Worm (Caenorhabditis elegans) whole organism, L4 larva: ENCODE measurements around the gene pmt-2.

Source experiments
- D1046.2 ChIP-seq: fragments of 200-800 bp; sonication (Bioruptor generic); IDR thresholded peaks from 2 replicates; pipeline ENCODE4 v1.3.6; 2022; ENCODE audit warnings: missing genetic modification characterization, missing compliant biosample characterization
- F37D6.2 ChIP-seq: sonication (generic microtip); optimal IDR thresholded peaks from 2 replicates; lab custom pipeline; 2016; ENCODE audit warnings: mild to moderate bottlenecking, missing genetic modification characterization, missing compliant biosample characterization
- F44E2.7 ChIP-seq: fragments of 200-800 bp; sonication (Bioruptor generic); IDR thresholded peaks from 2 replicates; pipeline ENCODE4 v2.1.2; 2022; ENCODE audit warnings: missing genetic modification characterization, missing compliant biosample characterization
- Y48G9A.11 ChIP-seq: fragments of 200-800 bp; sonication (Bioruptor generic); IDR thresholded peaks from 2 replicates; pipeline ENCODE4 v1.3.6; 2022; ENCODE audit warnings: missing genetic modification reagents, missing genetic modification characterization, missing compliant biosample characterization
- ZK337.2 ChIP-seq: fragments of 200-800 bp; sonication (Bioruptor generic); IDR thresholded peaks from 2 replicates; pipeline ENCODE4 v1.3.6; 2022; ENCODE audit warnings: missing genetic modification reagents, missing genetic modification characterization, missing compliant biosample characterization
- ZK546.5 ChIP-seq, 2 experiments: sonication (generic microtip); optimal IDR thresholded peaks; 2 replicates each; lab custom pipeline; 2017; ENCODE audit warnings: missing biosample characterization in 2 of 2, missing genetic modification characterization in 2 of 2
- aha-1 ChIP-seq: fragments of 150-350 bp; peaks from one replicate; lab custom pipeline; 2014; ENCODE audit warnings: missing biosample characterization, missing genetic modification characterization
- arid-1 ChIP-seq: fragments of 200-800 bp; sonication (Bioruptor generic); conservative IDR thresholded peaks from 2 replicates; pipeline ENCODE4 v1.3.6; 2022; ENCODE audit warnings: missing genetic modification reagents, missing genetic modification characterization, missing compliant biosample characterization
- ceh-20 ChIP-seq: fragments of 200-800 bp; sonication (Bioruptor generic); IDR thresholded peaks from 2 replicates; pipeline ENCODE4 v1.3.6; 2022; ENCODE audit warnings: missing genetic modification reagents, missing genetic modification characterization, missing compliant biosample characterization
- ceh-32 ChIP-seq: sonication (generic microtip); optimal IDR thresholded peaks from 2 replicates; lab custom pipeline; 2016; ENCODE audit warnings: mild to moderate bottlenecking, missing genetic modification characterization, missing compliant biosample characterization; ENCODE audit not compliant: poor library complexity
- ces-1 ChIP-seq: fragments of 150-350 bp; sonication (generic microtip); optimal IDR thresholded peaks from 4 replicates; lab custom pipeline; 2014; ENCODE audit warnings: missing biosample characterization, missing genetic modification reagents, missing genetic modification characterization
- cey-2 ChIP-seq: sonication (generic microtip); optimal IDR thresholded peaks from 3 replicates; lab custom pipeline; 2017; ENCODE audit warnings: missing genetic modification characterization, mild to moderate bottlenecking, missing compliant biosample characterization, antibody characterized with exemption, borderline replicate concordance; ENCODE audit not compliant: insufficient read depth
- daf-16 ChIP-seq, 3 experiments: sonication (generic microtip); optimal IDR thresholded peaks; 2 replicates each; lab custom pipeline; 2016 to 2017; ENCODE audit warnings: missing genetic modification characterization in 3 of 3, missing genetic modification reagents in 3 of 3, mild to moderate bottlenecking in 2 of 3, missing compliant biosample characterization in 2 of 3, missing biosample characterization in 1 of 3, moderate library complexity in 1 of 3
- dpl-1 ChIP-seq: fragments of 150-350 bp; optimal IDR thresholded peaks from 2 replicates; lab custom pipeline; 2014; ENCODE audit warnings: missing biosample characterization, missing genetic modification reagents, missing genetic modification characterization
- duxl-1 ChIP-seq: sonication (generic microtip); optimal IDR thresholded peaks from 2 replicates; lab custom pipeline; 2016; ENCODE audit warnings: mild to moderate bottlenecking, missing genetic modification characterization, moderate library complexity, missing compliant biosample characterization; ENCODE audit not compliant: poor library complexity
- dve-1 ChIP-seq: sonication (generic microtip); optimal IDR thresholded peaks from 2 replicates; lab custom pipeline; 2017; ENCODE audit warnings: antibody characterized with exemption, mild to moderate bottlenecking, missing genetic modification characterization, missing compliant biosample characterization; ENCODE audit not compliant: insufficient read depth
- egl-27 ChIP-seq: sonication (generic microtip); optimal IDR thresholded peaks from 3 replicates; lab custom pipeline; 2017; ENCODE audit warnings: missing biosample characterization, missing genetic modification reagents, missing genetic modification characterization
- hlh-30 ChIP-seq: sonication (generic microtip); optimal IDR thresholded peaks from 2 replicates; lab custom pipeline; 2017; ENCODE audit warnings: antibody characterized with exemption, mild to moderate bottlenecking, missing genetic modification characterization, missing compliant biosample characterization; ENCODE audit not compliant: insufficient read depth
- jun-1 ChIP-seq: fragments of 150-350 bp; optimal IDR thresholded peaks from 2 replicates; lab custom pipeline; 2014; ENCODE audit warnings: missing biosample characterization, missing genetic modification reagents, missing genetic modification characterization
- lin-38 ChIP-seq: fragments of 200-800 bp; sonication (Bioruptor generic); IDR thresholded peaks from 2 replicates; pipeline ENCODE4 v1.3.6; 2022; ENCODE audit warnings: missing genetic modification reagents, missing genetic modification characterization, missing compliant biosample characterization
- lsy-2 ChIP-seq, 2 experiments: fragments of 150-350 bp in 1 of 2; sonication (generic microtip) in 1 of 2; optimal IDR thresholded peaks; 2 replicates each; lab custom pipeline; 2014 to 2017; ENCODE audit warnings: missing biosample characterization in 2 of 2, missing genetic modification characterization in 2 of 2
- mdl-1 ChIP-seq, 2 experiments: fragments of 150-350 bp in 1 of 2; sonication (generic microtip) in 1 of 2; optimal IDR thresholded peaks; 2 replicates each; lab custom pipeline; 2014 to 2017; ENCODE audit warnings: missing biosample characterization in 2 of 2, missing genetic modification characterization in 2 of 2
- mxl-2 ChIP-seq: fragments of 200-800 bp; sonication (Bioruptor generic); conservative IDR thresholded peaks from 2 replicates; pipeline ENCODE4 v1.3.6; 2022; ENCODE audit warnings: missing genetic modification reagents, missing genetic modification characterization, missing compliant biosample characterization
- mxl-3 ChIP-seq: fragments of 200-800 bp; sonication (Bioruptor generic); optimal IDR thresholded peaks from 2 replicates; lab custom pipeline; 2018; ENCODE audit warnings: mild to moderate bottlenecking, missing genetic modification characterization, missing compliant biosample characterization
- nhr-102 ChIP-seq: sonication (generic microtip); optimal IDR thresholded peaks from 2 replicates; lab custom pipeline; 2016; ENCODE audit warnings: mild to moderate bottlenecking, missing genetic modification characterization, moderate library complexity, missing compliant biosample characterization
- nhr-25 ChIP-seq: sonication (generic microtip); optimal IDR thresholded peaks from 2 replicates; lab custom pipeline; 2017; ENCODE audit warnings: missing genetic modification characterization, mild to moderate bottlenecking, missing compliant biosample characterization, antibody characterized with exemption, moderate library complexity, borderline replicate concordance; ENCODE audit not compliant: insufficient read depth
- nhr-28 ChIP-seq: fragments of 150-350 bp; optimal IDR thresholded peaks from 2 replicates; lab custom pipeline; 2014; ENCODE audit warnings: missing biosample characterization, missing genetic modification characterization
- nhr-77 ChIP-seq: fragments of 150-350 bp; optimal IDR thresholded peaks from 2 replicates; lab custom pipeline; 2014; ENCODE audit warnings: missing biosample characterization, missing genetic modification characterization
- pha-4 ChIP-seq, 2 experiments: fragments of 150-350 bp in 1 of 2; fragments of 200-800 bp in 1 of 2; sonication (Bioruptor generic) in 1 of 2; IDR thresholded peaks in 1 of 2; optimal IDR thresholded peaks in 1 of 2; 2 replicates each; pipeline versions ENCODE4 v1.3.6 to Lab custom; 2014 to 2022; ENCODE audit warnings: missing genetic modification characterization in 2 of 2, missing genetic modification reagents in 2 of 2, missing biosample characterization in 1 of 2, missing compliant biosample characterization in 1 of 2
- pqm-1 ChIP-seq: sonication (generic microtip); optimal IDR thresholded peaks from 2 replicates; lab custom pipeline; 2017; ENCODE audit warnings: missing biosample characterization, missing genetic modification characterization
- rbr-2 ChIP-seq: sonication (generic microtip); optimal IDR thresholded peaks from 2 replicates; lab custom pipeline; 2016; ENCODE audit warnings: missing genotype, missing genetic modification characterization, missing compliant biosample characterization
- sdz-12 ChIP-seq: fragments of 200-800 bp; sonication (Bioruptor generic); optimal IDR thresholded peaks from 2 replicates; lab custom pipeline; 2018; ENCODE audit warnings: mild to moderate bottlenecking, missing genetic modification characterization, missing compliant biosample characterization
- snpc-4 ChIP-seq: fragments of 150-350 bp; optimal IDR thresholded peaks from 2 replicates; lab custom pipeline; 2014; ENCODE audit warnings: missing biosample characterization, missing genetic modification characterization
- spr-3 ChIP-seq: fragments of 200-800 bp; sonication (Bioruptor generic); optimal IDR thresholded peaks from 2 replicates; lab custom pipeline; 2018; ENCODE audit warnings: mild to moderate bottlenecking, missing genetic modification characterization, missing compliant biosample characterization
- unc-39 ChIP-seq: sonication (generic microtip); optimal IDR thresholded peaks from 2 replicates; lab custom pipeline; 2017; ENCODE audit warnings: missing biosample characterization, missing genetic modification characterization
- vab-7 ChIP-seq: fragments of 200-800 bp; sonication (Bioruptor generic); IDR thresholded peaks from 2 replicates; pipeline ENCODE4 v1.3.6; 2022; ENCODE audit warnings: missing genetic modification reagents, missing genetic modification characterization, missing compliant biosample characterization
- ztf-11 ChIP-seq: fragments of 150-350 bp; optimal IDR thresholded peaks from 2 replicates; lab custom pipeline; 2014; ENCODE audit warnings: missing biosample characterization, missing genetic modification characterization
- ztf-7 ChIP-seq: fragments of 150-350 bp; optimal IDR thresholded peaks from 2 replicates; lab custom pipeline; 2014; ENCODE audit warnings: missing biosample characterization, missing genetic modification characterization

The pmt-2 gene

DNA sequence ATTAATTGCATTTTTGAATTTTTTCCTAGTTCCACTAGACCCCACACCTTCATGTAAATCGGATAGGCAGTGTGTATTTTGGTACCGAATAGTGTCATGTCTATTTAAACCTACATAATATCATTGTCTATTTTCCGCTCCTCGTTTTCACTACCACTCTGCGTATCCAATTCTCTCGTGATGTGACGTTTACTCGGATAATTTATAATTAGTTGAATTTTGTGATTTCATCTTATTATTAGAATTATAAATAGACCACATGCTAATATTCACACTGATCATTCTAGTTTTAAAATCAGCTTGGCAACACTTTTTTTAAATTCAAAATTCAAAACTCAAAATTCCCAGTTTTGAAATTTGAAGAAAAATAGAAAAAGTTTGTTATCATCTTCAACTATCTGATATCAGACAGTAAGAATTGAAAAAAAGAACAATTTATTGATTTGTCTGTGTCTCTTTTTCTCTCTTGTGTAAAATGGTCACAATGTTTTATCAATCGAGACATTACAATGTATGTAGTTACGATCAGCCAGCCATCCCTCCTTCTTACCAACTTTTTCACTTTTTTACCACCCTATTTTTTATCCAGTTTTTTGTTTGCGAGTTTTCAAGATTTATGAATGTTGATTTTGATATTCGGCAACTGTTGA, 12.2 kb downstream of the pmt-2 start (continued):
- TF ChIP-seq F44E2.7 (GFP tag; lab: Robert Waterston, UW), result no peak
- peak; percentile 64 for TF ChIP-seq dve-1 (tag; lab: Kevin White, UChicago)
- no peak for TF ChIP-seq ceh-20
- no peak for TF ChIP-seq mxl-2 (GFP tag; lab: Robert Waterston, UW)
- TF ChIP-seq F37D6.2 (tag; lab: Kevin White, UChicago), result no peak
- TF ChIP-seq hlh-30, result peak; percentile 58
- TF ChIP-seq mdl-1 (tag; optimal IDR thresholded peaks at IDR 0.05; lab: Kevin White, UChicago), result no peak
- no peak for TF ChIP-seq unc-39 (tag; lab: Kevin White, UChicago)
- no peak for TF ChIP-seq nhr-77
- TF ChIP-seq aha-1 (tag; lab: Kevin White, UChicago), result no peak
- no peak for TF ChIP-seq Y48G9A.11 (GFP tag; lab: Robert Waterston, UW)
- TF ChIP-seq lsy-2 (tag; optimal IDR thresholded peaks at IDR 0.05; lab: Kevin White, UChicago), result no peak
- no peak for TF ChIP-seq spr-3 (GFP tag; lab: Kevin White, UChicago)
- TF ChIP-seq D1046.2 (GFP tag; lab: Robert Waterston, UW), result no peak
- TF ChIP-seq ztf-11, result no peak
- no peak for TF ChIP-seq egl-27 (tag; lab: Kevin White, UChicago)
- TF ChIP-seq sdz-12 (GFP tag; lab: Kevin White, UChicago), result no peak
- TF ChIP-seq snpc-4 (tag; lab: Kevin White, UChicago), result no peak
- no peak for TF ChIP-seq rbr-2 (tag; lab: Kevin White, UChicago)
- TF ChIP-seq pqm-1, result peak; percentile 49
- no peak for TF ChIP-seq mxl-3
- TF ChIP-seq lin-38, result no peak
- TF ChIP-seq cey-2 (tag; lab: Kevin White, UChicago), result no peak
- TF ChIP-seq duxl-1 (tag; lab: Kevin White, UChicago), result no peak
- TF ChIP-seq daf-16 (GFP tag; optimal IDR thresholded peaks at IDR 0.05; lab: Kevin White, UChicago), result no peak
- peak; percentile 69 for TF ChIP-seq daf-16 (tag; optimal IDR thresholded peaks at IDR 0.05; lab: Kevin White, UChicago)
- TF ChIP-seq ztf-7, result no peak
- TF ChIP-seq nhr-28 (tag; lab: Kevin White, UChicago), result peak; percentile 63
- TF ChIP-seq vab-7, result no peak
- TF ChIP-seq ZK546.5 (tag; optimal IDR thresholded peaks at IDR 0.05; lab: Kevin White, UChicago), result no peak
- TF ChIP-seq arid-1, result no peak
- no peak for TF ChIP-seq pha-4 (GFP tag; IDR thresholded peaks at IDR 0.05; lab: Robert Waterston, UW)
- TF ChIP-seq pha-4 (tag; optimal IDR thresholded peaks at IDR 0.05; lab: Kevin White, UChicago), result no peak
- TF ChIP-seq ceh-32 (tag; lab: Kevin White, UChicago), result no peak
- no peak for TF ChIP-seq ces-1

DNA sequence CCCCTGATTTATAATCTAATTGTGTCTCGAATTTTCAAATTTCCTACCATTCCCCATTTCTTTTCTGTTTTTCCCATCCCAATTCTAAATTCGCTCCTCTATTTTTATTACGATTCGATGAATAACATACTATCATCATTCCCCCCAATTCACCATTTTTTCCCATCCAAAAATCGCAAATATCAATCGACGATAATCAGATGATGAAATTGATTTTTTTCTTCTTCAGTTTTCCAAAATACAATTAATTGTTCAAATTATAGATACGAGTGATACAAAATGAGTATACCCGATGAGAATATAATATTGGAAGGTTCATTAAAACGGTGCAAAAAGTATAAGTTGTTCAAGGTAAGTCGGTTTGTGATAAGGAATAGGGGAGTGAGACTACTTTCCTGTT, 14.3 kb downstream of the pmt-2 start, which contains the start of gene soc-1:
soc-1 (plus strand) TSS at position 262 of the 400 bp plus-strand sequence.
- TF ChIP-seq dpl-1 (no peak), jun-1 (tag; lab: Kevin White, UChicago) (no peak), nhr-25 (no peak), ztf-7 (peak; percentile 76), dve-1 (tag; lab: Kevin White, UChicago) (peak; percentile 8), ZK337.2 (GFP tag; lab: Robert Waterston, UW) (no peak), nhr-102 (tag; lab: Kevin White, UChicago) (no peak)
